Fruit fly (Drosophila melanogaster): Measurements from ENCODE around the gene Tango6.

Tango6 gene

DNA sequence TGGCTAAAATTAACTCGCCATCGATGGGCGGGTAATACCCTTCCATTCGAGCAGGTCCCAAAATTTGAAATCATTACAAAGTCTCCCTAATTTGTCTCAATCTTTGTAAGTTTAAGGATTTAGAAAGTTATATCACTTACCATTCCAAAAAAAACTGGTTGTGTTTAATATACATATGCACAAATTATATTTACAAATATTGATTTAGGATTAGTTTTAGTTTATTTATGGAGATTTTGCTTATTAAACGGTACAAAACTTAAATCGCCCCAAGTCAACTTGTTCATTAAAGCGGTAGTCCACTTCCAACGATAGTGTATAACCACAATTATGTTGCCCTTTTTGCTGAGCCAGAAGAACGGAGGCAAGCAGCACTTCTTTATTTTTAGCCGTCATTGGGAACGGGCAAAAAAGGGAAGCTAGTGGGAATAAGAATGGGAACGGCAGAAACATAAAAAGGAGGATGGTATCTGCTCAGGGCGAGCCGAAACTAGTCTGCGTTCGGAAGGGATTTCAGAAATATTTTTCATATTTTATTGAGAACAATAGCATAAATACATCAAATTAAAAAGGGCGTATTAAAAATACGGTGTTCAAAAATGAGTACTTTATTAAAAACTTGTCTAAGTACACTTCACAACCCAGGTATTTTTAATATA, 20.6 kb upstream of the Tango6 start (continued):
- TF ChIP-seq lab (GFP tag; optimal IDR thresholded peaks at IDR 0.05) = peak; percentile 56
- TF ChIP-seq tx (GFP tag; optimal IDR thresholded peaks at IDR 0.05) = no peak
- no peak for TF ChIP-seq CG6854 (GFP tag; optimal IDR thresholded peaks at IDR 0.05)
- no peak for TF ChIP-seq CG3726 (GFP tag; IDR thresholded peaks at IDR 0.05)
- peak; percentile 47 for TF ChIP-seq CG17568 (GFP tag; optimal IDR thresholded peaks at IDR 0.05)
- TF ChIP-seq CG12769 (tag; optimal IDR thresholded peaks at IDR 0.05) = no peak
- TF ChIP-seq CG15696 (tag; optimal IDR thresholded peaks at IDR 0.05) = peak; percentile 28
- TF ChIP-seq lola (GFP tag; optimal IDR thresholded peaks at IDR 0.05) = peak in 1 of 3 experiments; percentile 92
- TF ChIP-seq E2f1 (GFP tag; IDR thresholded peaks at IDR 0.05) = 0 out of 2 replicates have a peak, but pooled peaks have one; percentile 24
- TF ChIP-seq CG10462 (GFP tag; optimal IDR thresholded peaks at IDR 0.05) = peak; percentile 19
- no peak for TF ChIP-seq z (GFP tag; IDR thresholded peaks at IDR 0.05)
- TF ChIP-seq Hr3 (GFP tag; optimal IDR thresholded peaks at IDR 0.05) = peak; percentile 68
- no peak for TF ChIP-seq CG34224 (GFP tag; IDR thresholded peaks at IDR 0.05; ENCODE audit: partially characterized antibody)
- peak; percentile 48 for TF ChIP-seq CG4820 (GFP tag; optimal IDR thresholded peaks at IDR 0.05)
- no peak for TF ChIP-seq fd102C (GFP tag; optimal IDR thresholded peaks at IDR 0.05)
- TF ChIP-seq fu2 (GFP tag; optimal IDR thresholded peaks at IDR 0.05) = no peak
- peak; percentile 19 for TF ChIP-seq CG7786 (GFP tag; optimal IDR thresholded peaks at IDR 0.05)
- TF ChIP-seq Drgx (GFP tag; IDR thresholded peaks at IDR 0.05) = peak; percentile 66; the same call in 1 of the 2 replicates
- no peak for TF ChIP-seq CG11560 (tag; IDR thresholded peaks at IDR 0.05)
- peak; percentile 62 for TF ChIP-seq tap (tag; optimal IDR thresholded peaks at IDR 0.05)
- TF ChIP-seq kah (GFP tag; optimal IDR thresholded peaks at IDR 0.05) = peak; percentile 18
- no peak for TF ChIP-seq slou (GFP tag; optimal IDR thresholded peaks at IDR 0.05)
- no peak for TF ChIP-seq vfl (GFP tag; optimal IDR thresholded peaks at IDR 0.05)
- no peak for TF ChIP-seq Lhr (GFP tag; optimal IDR thresholded peaks at IDR 0.05)
- TF ChIP-seq CG18011 (GFP tag; optimal IDR thresholded peaks at IDR 0.05) = no peak
- no peak for TF ChIP-seq Rx (GFP tag; IDR thresholded peaks at IDR 0.05)
- TF ChIP-seq CG11695 (GFP tag; IDR thresholded peaks at IDR 0.05) = no peak
- TF ChIP-seq dimm (GFP tag; IDR thresholded peaks at IDR 0.05) = no peak
- 0 out of 2 replicates have a peak, but pooled peaks have one; percentile 14 for TF ChIP-seq CG3847 (GFP tag; IDR thresholded peaks at IDR 0.05)
- TF ChIP-seq Dip2 (GFP tag; IDR thresholded peaks at IDR 0.05) = no peak
- no peak; the same call in 1 of the 2 replicates for TF ChIP-seq CG11247 (GFP tag; IDR thresholded peaks at IDR 0.05)
- TF ChIP-seq lmd (GFP tag; IDR thresholded peaks at IDR 0.05) = peak; percentile 66
- no peak for TF ChIP-seq CG6175 (GFP tag; IDR thresholded peaks at IDR 0.05)
- peak; percentile 90 for TF ChIP-seq CG2712 (tag; optimal IDR thresholded peaks at IDR 0.05)
- no peak for TF ChIP-seq dati (GFP tag; IDR thresholded peaks at IDR 0.05)
- peak; percentile 57 for TF ChIP-seq CG1603 (tag; optimal IDR thresholded peaks at IDR 0.05)
- no peak for TF ChIP-seq Hr39 (optimal IDR thresholded peaks at IDR 0.05)
- 0 out of 2 replicates have a peak, but pooled peaks have one; percentile 10 for TF ChIP-seq H2.0 (GFP tag; IDR thresholded peaks at IDR 0.05)
- peak; percentile 87 for TF ChIP-seq CG7556 (GFP tag; optimal IDR thresholded peaks at IDR 0.05)
- TF ChIP-seq CG13296 (GFP tag; optimal IDR thresholded peaks at IDR 0.05) = peak; percentile 49
- TF ChIP-seq bowl (GFP tag; IDR thresholded peaks at IDR 0.05) = no peak
- peak; percentile 34 for TF ChIP-seq ems (GFP tag; optimal IDR thresholded peaks at IDR 0.05)
- no peak for TF ChIP-seq CG10274 (GFP tag; optimal IDR thresholded peaks at IDR 0.05)
- no peak for TF ChIP-seq her (GFP tag; optimal IDR thresholded peaks at IDR 0.05)
- no peak for TF ChIP-seq cas (GFP tag; IDR thresholded peaks at IDR 0.05)
- TF ChIP-seq Stat92E (GFP tag; optimal IDR thresholded peaks at IDR 0.05) = peak in 1 of 3 experiments; percentile 46
- no peak for TF ChIP-seq CTCF (GFP tag; optimal IDR thresholded peaks at IDR 0.05)
- TF ChIP-seq mld (GFP tag; IDR thresholded peaks at IDR 0.05; ENCODE audit: partially characterized antibody) = no peak
- TF ChIP-seq seq (GFP tag; IDR thresholded peaks at IDR 0.05) = no peak
- TF ChIP-seq NC2α (GFP tag; optimal IDR thresholded peaks at IDR 0.05) = peak; percentile 12
- TF ChIP-seq CG10321 (GFP tag; IDR thresholded peaks at IDR 0.05) = no peak
